Worm (Caenorhabditis elegans) whole organism, late embryonic: Measurements from ENCODE around the gene dmsr-3.

Experiments
- ama-1 ChIP-seq: fragments of 150-350 bp; optimal IDR thresholded peaks from 2 replicates; lab custom pipeline; 2014
- ceh-14 ChIP-seq: sonication (generic microtip); optimal IDR thresholded peaks from 2 replicates; lab custom pipeline; 2016; ENCODE audit warnings: missing genotype, missing genetic modification characterization, missing compliant biosample characterization
- dmd-4 ChIP-seq: sonication (generic microtip); optimal IDR thresholded peaks from 2 replicates; lab custom pipeline; 2016; ENCODE audit warnings: borderline replicate concordance, missing genetic modification characterization, missing compliant biosample characterization
- dve-1 ChIP-seq: sonication (generic microtip); optimal IDR thresholded peaks from 2 replicates; lab custom pipeline; 2017; ENCODE audit warnings: antibody characterized with exemption, mild to moderate bottlenecking, missing genetic modification characterization, missing compliant biosample characterization
- elt-2 ChIP-seq: sonication (generic microtip); optimal IDR thresholded peaks from 2 replicates; lab custom pipeline; 2016; ENCODE audit warnings: missing genetic modification reagents, missing genetic modification characterization, missing compliant biosample characterization
- fkh-10 ChIP-seq: fragments of 150-350 bp; optimal IDR thresholded peaks from 2 replicates; lab custom pipeline; 2014; ENCODE audit warnings: missing biosample characterization, missing genetic modification reagents, missing genetic modification characterization
- nhr-11 ChIP-seq: fragments of 150-350 bp; optimal IDR thresholded peaks from 2 replicates; lab custom pipeline; 2014; ENCODE audit warnings: missing biosample characterization, missing genetic modification characterization
- odd-2 ChIP-seq: sonication (generic microtip); optimal IDR thresholded peaks from 2 replicates; lab custom pipeline; 2017; ENCODE audit warnings: antibody characterized with exemption, mild to moderate bottlenecking, missing genetic modification characterization, missing compliant biosample characterization
- pha-2 ChIP-seq: sonication (generic microtip); optimal IDR thresholded peaks from 2 replicates; lab custom pipeline; 2017; ENCODE audit warnings: mild to moderate bottlenecking, missing genetic modification characterization, missing compliant biosample characterization

DNA sequence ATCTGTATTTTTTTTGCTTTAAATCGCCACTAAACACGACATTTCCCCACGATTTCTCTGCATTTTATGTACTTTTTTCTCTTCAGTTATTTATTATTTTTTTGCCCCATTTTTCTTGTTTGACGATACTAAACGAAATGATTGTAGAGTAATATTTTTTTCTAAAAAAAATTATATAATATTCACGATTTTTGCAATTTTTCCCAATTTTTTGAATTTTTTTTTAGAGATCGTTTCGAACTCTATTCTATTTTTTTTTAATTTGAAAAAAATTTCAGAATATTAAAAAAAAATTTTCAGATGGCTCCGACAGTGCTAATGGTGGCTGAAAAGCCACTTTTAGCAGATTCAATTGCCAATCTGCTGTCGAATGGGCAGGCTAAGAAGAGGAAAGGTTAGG, 33.5 kb upstream of the dmsr-3 start, which contains the start of gene Y48C3A.14:
- TF ChIP-seq elt-2 (tag; lab: Kevin White, UChicago): no peak
- no peak for TF ChIP-seq pha-2 (tag; lab: Kevin White, UChicago)
- no peak for TF ChIP-seq fkh-10 (GFP tag; lab: Kevin White, UChicago)
- no peak for TF ChIP-seq ama-1
- no peak for TF ChIP-seq nhr-11 (tag; lab: Kevin White, UChicago)
- no peak for TF ChIP-seq dve-1 (tag; lab: Kevin White, UChicago)
- no peak for TF ChIP-seq odd-2
- no peak for TF ChIP-seq ceh-14
- no peak for TF ChIP-seq dmd-4 (tag; lab: Kevin White, UChicago)
